Fruit fly (Drosophila melanogaster) whole organism: ENCODE measurements around the gene CG11583.

Experiments used
- CG8478 ChIP-seq: fragments of >200 bp; optimal IDR thresholded peaks from 2 replicates; lab custom pipeline; 2018; ENCODE audit warnings: inconsistent platforms
- Dll ChIP-seq: fragments of >200 bp; optimal IDR thresholded peaks from 2 replicates; lab custom pipeline; 2017
- psq ChIP-seq: fragments of >200 bp; optimal IDR thresholded peaks from 2 replicates; lab custom pipeline; 2017
- usp ChIP-seq: fragments of >200 bp; optimal IDR thresholded peaks from 2 replicates; lab custom pipeline; 2017; ENCODE audit warnings: missing biosample characterization, missing genetic modification characterization, mixed read lengths

- TF ChIP-seq Dll (lab: Kevin White, UChicago) (no peak), psq (lab: Kevin White, UChicago) (no peak), CG8478 (lab: Kevin White, UChicago) (no peak), usp (GFP tag; lab: Kevin White, UChicago) (no peak)
Measured at dm6 chr3L:4282627-4283026, at the start of gene CG11583.
